Worm (Caenorhabditis elegans): ENCODE measurements around the gene Y105C5B.8.

- no peak for TF ChIP-seq pqm-1 (tag; optimal IDR thresholded peaks at IDR 0.05)
- TF ChIP-seq nhr-28 (tag; optimal IDR thresholded peaks at IDR 0.05), result no peak
- no peak for TF ChIP-seq mdl-1 (tag; optimal IDR thresholded peaks at IDR 0.05)
- TF ChIP-seq zag-1 (tag; optimal IDR thresholded peaks at IDR 0.05), result no peak
- TF ChIP-seq snpc-4 (tag; optimal IDR thresholded peaks at IDR 0.05), result no peak
- no peak for TF ChIP-seq eor-1 (tag; optimal IDR thresholded peaks at IDR 0.05)
- TF ChIP-seq fos-1 (tag; optimal IDR thresholded peaks at IDR 0.05), result no peak
- TF ChIP-seq elt-3 (tag; optimal IDR thresholded peaks at IDR 0.05), result no peak
Observed at ce11 chrIV:15930281-15930680, 3.6 kb upstream of the Y105C5B.8 start, which contains the start of gene Y105C5B.9.

All from whole organism, L3 larva.